Worm (Caenorhabditis elegans): ENCODE data around the gene B0457.6.

DNA sequence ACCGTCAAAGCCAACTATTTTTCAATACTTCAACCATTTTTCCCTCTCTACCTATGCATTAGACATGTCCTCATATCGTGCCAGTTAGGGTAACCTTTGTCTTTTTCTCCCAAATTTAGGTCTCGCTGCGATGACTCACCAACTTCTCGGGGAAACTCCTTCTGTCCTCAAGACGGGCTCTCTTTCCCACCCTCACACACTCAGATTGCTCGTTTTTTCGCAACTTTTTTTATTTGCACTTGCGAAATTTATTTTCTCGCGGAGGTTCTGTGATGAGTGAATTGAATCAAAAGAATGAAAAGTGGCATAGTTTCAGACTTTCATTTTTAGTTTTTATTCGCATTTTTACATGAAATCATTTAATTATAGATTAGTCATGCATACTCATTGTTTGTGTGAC lies 1.9 kb upstream of the B0457.6 start:
- TF ChIP-seq ces-1 (GFP tag; optimal IDR thresholded peaks at IDR 0.05) (no peak), elt-3 (tag; optimal IDR thresholded peaks at IDR 0.05) (no peak), ztf-11 (tag; optimal IDR thresholded peaks at IDR 0.05) (no peak), nhr-12 (tag; optimal IDR thresholded peaks at IDR 0.05) (no peak), lsy-2 (tag; optimal IDR thresholded peaks at IDR 0.05) (no peak), blmp-1 (tag; optimal IDR thresholded peaks at IDR 0.05) (no peak), lin-13 (tag; optimal IDR thresholded peaks at IDR 0.05) (no peak)
